Worm (Caenorhabditis elegans): ENCODE results near the gene Y49E10.10.

DNA sequence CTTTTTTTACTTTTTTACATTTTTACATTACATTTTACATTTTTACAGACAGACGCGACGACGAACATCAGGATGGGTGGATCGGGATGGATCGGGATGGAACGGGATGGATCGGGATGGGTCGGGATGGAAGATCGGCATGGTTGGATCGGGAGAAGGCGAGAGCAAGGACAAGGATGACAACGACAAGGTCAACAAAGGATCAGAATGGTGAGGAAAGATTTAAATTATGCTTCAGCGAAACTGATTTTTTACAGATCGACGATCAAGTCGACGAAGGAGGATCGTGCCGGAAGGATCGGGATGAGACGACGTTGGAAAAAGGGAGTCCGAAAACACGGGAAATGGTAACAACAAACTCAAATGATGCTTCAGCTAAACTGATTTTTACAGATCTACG is 7.2 kb upstream of the Y49E10.10 start:
- TF ChIP-seq tbx-37 (GFP tag; conservative IDR thresholded peaks at IDR 0.05): no peak
- no peak for TF ChIP-seq tra-4 (tag; optimal IDR thresholded peaks at IDR 0.05)
